Fruit fly (Drosophila melanogaster) whole organism, adult: ENCODE data around the gene CCDC53.

Experiments
- CG7101 ChIP-seq: fragments of 200-800 bp; sonication (Bioruptor generic); optimal IDR thresholded peaks from 2 replicates; lab custom pipeline; 2018; ENCODE audit warnings: missing biosample characterization, mild to moderate bottlenecking, missing genetic modification characterization, moderate library complexity
- cnc ChIP-seq, 2 experiments: fragments of >200 bp; optimal IDR thresholded peaks; 2 replicates each; lab custom pipeline; 2017

DNA sequence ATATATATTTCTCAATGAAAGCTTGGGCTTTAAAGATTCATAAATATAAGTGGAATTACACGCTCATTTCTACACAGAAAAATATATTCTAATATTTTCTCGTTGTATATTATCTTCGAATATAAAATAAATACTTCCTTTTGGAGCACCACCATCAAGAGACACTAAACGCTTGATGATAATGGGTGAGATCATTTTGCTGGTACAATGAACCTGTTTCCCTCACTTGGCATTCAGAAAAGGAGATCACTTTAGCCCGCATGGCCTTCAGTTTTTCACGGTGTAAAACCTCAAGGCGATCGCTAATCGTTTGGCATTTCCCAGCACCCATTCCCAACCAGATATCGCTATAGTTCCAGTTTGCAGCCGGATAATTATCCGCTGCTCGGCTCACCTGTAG lies 34.9 kb upstream of the CCDC53 start:
- TF ChIP-seq cnc (optimal IDR thresholded peaks at IDR 0.05; lab: Kevin White, UChicago): no peak
- peak; percentile 58 for TF ChIP-seq CG7101
